Worm (Caenorhabditis elegans): Measurements from ENCODE around the gene xpb-1.

Gene xpb-1

DNA sequence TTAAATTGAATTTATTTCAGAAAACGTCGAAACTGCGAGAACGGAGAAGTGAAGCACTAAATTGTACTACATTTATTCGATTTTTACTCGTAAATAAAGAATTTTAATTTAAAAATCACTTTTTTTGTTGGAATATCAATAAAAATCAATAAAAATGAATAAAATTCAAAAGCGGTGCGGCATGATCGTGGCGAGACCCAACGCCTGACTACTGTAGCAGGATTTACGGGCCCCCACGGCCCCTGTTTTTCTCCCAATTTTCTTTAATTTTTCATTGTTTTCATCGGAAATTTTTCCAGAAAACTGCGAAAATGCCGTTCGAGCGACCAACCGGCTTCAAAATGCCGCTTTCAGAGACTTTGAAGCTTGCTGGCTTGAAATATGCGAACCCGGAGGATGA is 17.6 kb upstream of the xpb-1 start, which contains the start of gene Y66D12A.19 (continued):
- TF ChIP-seq attf-5 (GFP tag; optimal IDR thresholded peaks at IDR 0.05) (no peak), F10E7.11 (tag; optimal IDR thresholded peaks at IDR 0.05) (no peak), ztf-18 (tag; optimal IDR thresholded peaks at IDR 0.05) (no peak), ccch-3 (GFP tag; optimal IDR thresholded peaks at IDR 0.05) (no peak), lin-35 (GFP tag; optimal IDR thresholded peaks at IDR 0.05) (no peak), ceh-91 (GFP tag; IDR thresholded peaks at IDR 0.05) (no peak), lsl-1 (GFP tag; optimal IDR thresholded peaks at IDR 0.05) (peak; percentile 73), B0019.2 (GFP tag; conservative IDR thresholded peaks at IDR 0.05) (no peak), lin-54 (GFP tag; optimal IDR thresholded peaks at IDR 0.05) (peak; percentile 7), egl-18 (GFP tag; IDR thresholded peaks at IDR 0.05) (no peak), dox-1 (GFP tag; IDR thresholded peaks at IDR 0.05) (no peak), madf-10 (tag; optimal IDR thresholded peaks at IDR 0.05) (no peak), madf-3 (GFP tag; IDR thresholded peaks at IDR 0.05) (no peak), tbx-9 (tag; optimal IDR thresholded peaks at IDR 0.05; ENCODE audit: borderline replicate concordance) (no peak)

DNA sequence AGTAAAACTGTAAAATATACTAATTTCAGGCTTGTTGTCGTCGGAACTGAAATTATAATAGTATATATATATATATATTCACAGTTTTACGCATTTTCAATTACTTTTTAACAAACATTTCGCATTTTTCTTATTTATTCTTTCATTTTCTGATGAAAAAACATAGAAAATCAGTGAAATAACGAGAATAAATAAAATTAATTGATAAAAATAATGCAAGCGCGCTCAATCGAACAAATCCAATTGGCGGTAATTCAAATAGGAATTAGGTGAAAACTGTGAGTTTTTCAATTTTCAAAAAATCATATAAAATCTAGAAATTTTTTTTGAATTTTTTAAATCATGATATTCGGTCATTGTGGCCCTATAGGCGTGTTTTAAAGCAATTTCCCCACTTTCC is 16.3 kb upstream of the xpb-1 start:
- TF ChIP-seq hmg-20 (GFP tag; IDR thresholded peaks at IDR 0.05): no peak
- TF ChIP-seq Y67H2A.10 (GFP tag; conservative IDR thresholded peaks at IDR 0.05): no peak
- TF ChIP-seq madf-10 (tag; optimal IDR thresholded peaks at IDR 0.05): no peak
- TF ChIP-seq F33H1.4 (GFP tag; IDR thresholded peaks at IDR 0.05): no peak
- no peak for TF ChIP-seq ceh-58 (GFP tag; IDR thresholded peaks at IDR 0.05)
- TF ChIP-seq egrh-3 (GFP tag; IDR thresholded peaks at IDR 0.05): no peak
- no peak for TF ChIP-seq rpc-1 (optimal IDR thresholded peaks at IDR 0.05)
- TF ChIP-seq rpc-1 (tag; optimal IDR thresholded peaks at IDR 0.05): no peak
- no peak for TF ChIP-seq egl-18 (GFP tag; IDR thresholded peaks at IDR 0.05)
- no peak for TF ChIP-seq nfyb-1 (GFP tag; IDR thresholded peaks at IDR 0.05)
- TF ChIP-seq tlf-1 (GFP tag; optimal IDR thresholded peaks at IDR 0.05): no peak
- TF ChIP-seq sdz-38 (tag; optimal IDR thresholded peaks at IDR 0.05): no peak
- TF ChIP-seq attf-6 (GFP tag; IDR thresholded peaks at IDR 0.05): no peak
- no peak for TF ChIP-seq ceh-100 (GFP tag; IDR thresholded peaks at IDR 0.05)
- no peak for TF ChIP-seq F57C9.4 (tag; optimal IDR thresholded peaks at IDR 0.05)
- no peak for TF ChIP-seq egl-44 (GFP tag; IDR thresholded peaks at IDR 0.05)
- TF ChIP-seq atf-7 (tag; optimal IDR thresholded peaks at IDR 0.05): no peak
- TF ChIP-seq lir-1 (GFP tag; conservative IDR thresholded peaks at IDR 0.05): no peak
- no peak for TF ChIP-seq nhr-179 (tag; optimal IDR thresholded peaks at IDR 0.05)

DNA sequence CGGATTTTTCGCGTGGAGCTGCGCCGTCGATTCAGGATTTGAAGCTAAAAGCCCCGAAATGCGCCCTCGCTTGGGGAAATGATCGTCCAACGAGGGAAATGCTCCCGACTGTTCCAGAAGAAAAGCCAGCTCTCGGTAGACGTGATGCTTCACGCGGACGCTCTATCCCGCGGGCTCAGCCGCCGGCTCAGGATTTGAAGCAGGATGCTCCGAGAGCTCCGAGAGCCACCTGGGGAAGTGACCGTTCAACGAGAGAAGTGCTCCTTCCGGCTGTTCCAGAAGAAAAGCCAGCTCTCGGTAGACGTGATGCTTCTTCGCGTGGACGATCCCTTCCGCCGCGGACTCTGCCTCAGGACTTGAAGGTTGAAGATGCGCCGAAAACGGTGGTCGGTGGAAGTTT is 15.6 kb upstream of the xpb-1 start:
- TF ChIP-seq ceh-40 (GFP tag; IDR thresholded peaks at IDR 0.05): no peak
- TF ChIP-seq ztf-28 (GFP tag; IDR thresholded peaks at IDR 0.05): no peak
- TF ChIP-seq madf-3 (GFP tag; IDR thresholded peaks at IDR 0.05): no peak
- TF ChIP-seq B0035.1 (tag; optimal IDR thresholded peaks at IDR 0.05): no peak
- no peak for TF ChIP-seq nfya-1 (tag; optimal IDR thresholded peaks at IDR 0.05; ENCODE audit: borderline replicate concordance, insufficient read depth)
- TF ChIP-seq ceh-79 (tag; optimal IDR thresholded peaks at IDR 0.05): no peak
- peak; percentile 75; the same call in 1 of the 2 replicates for TF ChIP-seq egrh-3 (GFP tag; IDR thresholded peaks at IDR 0.05)
- no peak for TF ChIP-seq attf-5 (GFP tag; optimal IDR thresholded peaks at IDR 0.05)
- TF ChIP-seq nhr-120 (GFP tag; IDR thresholded peaks at IDR 0.05): no peak
- TF ChIP-seq rpc-1 (optimal IDR thresholded peaks at IDR 0.05): no peak
- TF ChIP-seq rpc-1 (tag; optimal IDR thresholded peaks at IDR 0.05): no peak
- TF ChIP-seq madf-10 (tag; optimal IDR thresholded peaks at IDR 0.05): no peak
- peak; percentile 78 for TF ChIP-seq zfh-2 (GFP tag; conservative IDR thresholded peaks at IDR 0.05)
- no peak for TF ChIP-seq bed-1 (GFP tag; IDR thresholded peaks at IDR 0.05)
- no peak for TF ChIP-seq ceh-58 (GFP tag; IDR thresholded peaks at IDR 0.05)

Measured in whole organism, young adult.